Worm (Caenorhabditis elegans) whole organism, late embryonic: ENCODE data around the gene blos-2.

Source experiments
- pax-1 ChIP-seq: fragments of 150-350 bp; optimal IDR thresholded peaks from 2 replicates; lab custom pipeline; 2014; ENCODE audit warnings: missing biosample characterization, missing genetic modification characterization
- ref-2 ChIP-seq: sonication (generic microtip); optimal IDR thresholded peaks from 2 replicates; lab custom pipeline; 2016; ENCODE audit warnings: missing genetic modification characterization, missing compliant biosample characterization

DNA sequence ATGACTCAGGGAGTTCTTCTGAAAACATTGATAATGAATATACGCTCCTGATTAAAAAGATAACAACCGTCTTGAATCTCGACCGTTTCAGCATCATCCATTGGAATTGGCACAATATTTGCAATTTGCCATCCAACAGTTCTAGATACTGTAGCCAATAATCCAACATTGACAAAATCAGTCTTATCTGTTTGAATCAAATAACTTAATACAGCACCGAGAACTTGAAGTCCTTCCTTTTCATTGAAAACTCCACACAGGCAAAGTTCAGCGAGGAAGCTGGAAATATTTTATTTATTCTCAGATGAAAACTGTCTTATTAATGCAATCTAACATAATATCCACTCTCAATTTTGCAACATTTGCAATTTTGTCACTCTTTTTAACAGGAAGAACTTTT, 38.3 kb downstream of the blos-2 start:
- TF ChIP-seq pax-1 (tag; lab: Kevin White, UChicago) (no peak), ref-2 (tag; lab: Kevin White, UChicago) (no peak)
